Fruit fly (Drosophila melanogaster): Measurements from ENCODE around the gene Crag.

Crag gene

DNA sequence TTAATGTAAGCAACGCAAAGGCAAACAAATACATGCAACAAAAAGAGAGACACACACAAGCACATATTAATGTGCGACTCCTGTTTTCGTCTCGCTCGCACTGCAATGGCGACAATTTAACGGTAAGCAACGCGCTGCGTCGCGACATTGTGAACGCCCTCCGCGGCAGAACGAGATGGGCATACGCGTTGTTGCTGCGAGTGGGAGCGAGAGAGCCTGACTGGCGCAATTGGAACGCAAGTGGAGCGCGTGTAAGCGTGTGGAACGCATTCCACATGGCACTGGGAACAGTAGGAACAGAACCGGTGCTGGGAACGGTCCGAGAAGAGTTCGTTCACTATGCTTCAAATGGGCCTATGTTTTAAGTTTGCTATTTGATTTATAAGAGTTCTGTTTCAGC lies 33.0 kb downstream of the Crag start (continued):
- TF ChIP-seq abd-A (tag; optimal IDR thresholded peaks at IDR 0.05) (peak; percentile 92), Xbp1 (GFP tag; optimal IDR thresholded peaks at IDR 0.05) (no peak), Deaf1 (tag; optimal IDR thresholded peaks at IDR 0.05) (peak; percentile 53), CG18011 (GFP tag; optimal IDR thresholded peaks at IDR 0.05) (no peak), fu2 (GFP tag; optimal IDR thresholded peaks at IDR 0.05) (no peak), Nf-YB (GFP tag; optimal IDR thresholded peaks at IDR 0.05) (peak; percentile 97), fd64A (GFP tag; optimal IDR thresholded peaks at IDR 0.05) (no peak), otp (GFP tag; IDR thresholded peaks at IDR 0.05) (0 out of 3 replicates have a peak, but pooled peaks have one; percentile 56), CG3847 (GFP tag; IDR thresholded peaks at IDR 0.05) (no peak), CG7928 (GFP tag; optimal IDR thresholded peaks at IDR 0.05) (no peak), dimm (GFP tag; IDR thresholded peaks at IDR 0.05) (no peak), z (GFP tag; IDR thresholded peaks at IDR 0.05) (no peak), mld (GFP tag; IDR thresholded peaks at IDR 0.05; ENCODE audit: partially characterized antibody) (no peak), twi (tag; optimal IDR thresholded peaks at IDR 0.05) (peak; percentile 32), CG11504 (tag; optimal IDR thresholded peaks at IDR 0.05) (no peak), lilli (GFP tag; optimal IDR thresholded peaks at IDR 0.05) (no peak), bsh (GFP tag; optimal IDR thresholded peaks at IDR 0.05) (peak in 1 of 2 experiments; percentile 8), br (optimal IDR thresholded peaks at IDR 0.05) (no peak), CG12769 (tag; optimal IDR thresholded peaks at IDR 0.05) (no peak), nau (GFP tag; optimal IDR thresholded peaks at IDR 0.05) (peak; percentile 13), btn (GFP tag; optimal IDR thresholded peaks at IDR 0.05) (no peak), ERR (GFP tag; optimal IDR thresholded peaks at IDR 0.05) (no peak), hth (optimal IDR thresholded peaks at IDR 0.05) (no peak), Lpt (GFP tag; optimal IDR thresholded peaks at IDR 0.05) (no peak), CG4707 (GFP tag; optimal IDR thresholded peaks at IDR 0.05) (no peak), CG11085 (GFP tag; IDR thresholded peaks at IDR 0.05) (no peak), CG10462 (GFP tag; optimal IDR thresholded peaks at IDR 0.05) (peak; percentile 11), CG4282 (GFP tag; optimal IDR thresholded peaks at IDR 0.05) (no peak), Dfd (GFP tag; optimal IDR thresholded peaks at IDR 0.05) (no peak), CG16863 (GFP tag; optimal IDR thresholded peaks at IDR 0.05) (no peak), cg (GFP tag; optimal IDR thresholded peaks at IDR 0.05) (peak; percentile 97), Ets65A (GFP tag) (no peak), CG17186 (GFP tag; optimal IDR thresholded peaks at IDR 0.05) (no peak), tna (GFP tag; IDR thresholded peaks at IDR 0.05; ENCODE audit: partially characterized antibody) (no peak), CG11695 (GFP tag; IDR thresholded peaks at IDR 0.05) (0 out of 3 replicates have a peak, but pooled peaks have one; percentile 43), unpg (GFP tag; optimal IDR thresholded peaks at IDR 0.05) (no peak), HLH3B (GFP tag; IDR thresholded peaks at IDR 0.05) (no peak), HLHmδ (GFP tag; optimal IDR thresholded peaks at IDR 0.05) (peak; percentile 71), grau (tag; optimal IDR thresholded peaks at IDR 0.05) (no peak), CG1832 (GFP tag; optimal IDR thresholded peaks at IDR 0.05) (peak; percentile 99), CG15269 (tag; optimal IDR thresholded peaks at IDR 0.05) (no peak), CG16779 (GFP tag; IDR thresholded peaks at IDR 0.05) (no peak), CG17385 (GFP tag; optimal IDR thresholded peaks at IDR 0.05) (peak; percentile 25), Dbx (GFP tag; IDR thresholded peaks at IDR 0.05) (no peak), CG33557 (GFP tag; optimal IDR thresholded peaks at IDR 0.05) (peak; percentile 25), Jarid2 (GFP tag; optimal IDR thresholded peaks at IDR 0.05) (peak; percentile 79), CG15479 (GFP tag; optimal IDR thresholded peaks at IDR 0.05) (peak; percentile 99), gsb-n (tag; optimal IDR thresholded peaks at IDR 0.05) (peak; percentile 67), CG2199 (GFP tag; IDR thresholded peaks at IDR 0.05) (peak; percentile 76; the same call in 2 of the 3 replicates), CG11456 (GFP tag; IDR thresholded peaks at IDR 0.05) (no peak), chinmo (GFP tag; IDR thresholded peaks at IDR 0.05; ENCODE audit: partially characterized antibody) (0 out of 4 replicates have a peak, but pooled peaks have one; percentile 62)

All from whole organism, embryonic.